Fruit fly (Drosophila melanogaster): Measurements from ENCODE around the gene CG3588.

dm6 chrX:2918551-2918950 is 1.0 kb upstream of the CG3588 start:
- TF ChIP-seq psq (optimal IDR thresholded peaks at IDR 0.05) (no peak), Sin3A (optimal IDR thresholded peaks at IDR 0.05) (no peak), h (optimal IDR thresholded peaks at IDR 0.05) (no peak), Myc (optimal IDR thresholded peaks at IDR 0.05) (no peak)
